Worm (Caenorhabditis elegans) whole organism, early embryonic: Measurements from ENCODE around the gene K02E7.7.

ENCODE experiments used
- ama-1 ChIP-seq: fragments of 150-350 bp; optimal IDR thresholded peaks from 2 replicates; lab custom pipeline; 2014
- ceh-13 ChIP-seq: fragments of 200-800 bp; sonication (Bioruptor generic); optimal IDR thresholded peaks from 2 replicates; lab custom pipeline; 2018; ENCODE audit warnings: mild to moderate bottlenecking, missing genetic modification characterization, missing compliant biosample characterization
- ceh-36 ChIP-seq: sonication (generic microtip); optimal IDR thresholded peaks from 2 replicates; lab custom pipeline; 2016; ENCODE audit warnings: missing genetic modification characterization, inconsistent platforms, missing compliant biosample characterization
- ets-7 ChIP-seq: sonication (generic microtip); optimal IDR thresholded peaks from 2 replicates; lab custom pipeline; 2016; ENCODE audit warnings: missing genotype, missing genetic modification characterization, missing compliant biosample characterization
- flt-1 ChIP-seq: fragments of 200-800 bp; sonication (Bioruptor generic); IDR thresholded peaks from 2 replicates; pipeline ENCODE4 v1.3.6; 2022; ENCODE audit warnings: missing genetic modification characterization, missing compliant biosample characterization
- hmbx-1 ChIP-seq: sonication (generic microtip); optimal IDR thresholded peaks from 2 replicates; lab custom pipeline; 2016; ENCODE audit warnings: mild to moderate bottlenecking, missing genetic modification characterization, missing compliant biosample characterization
- hmg-4 ChIP-seq: fragments of 200-800 bp; sonication (Bioruptor generic); optimal IDR thresholded peaks from 2 replicates; lab custom pipeline; 2018; ENCODE audit warnings: mild to moderate bottlenecking, missing genetic modification characterization, missing compliant biosample characterization
- hnd-1 ChIP-seq: sonication (generic microtip); optimal IDR thresholded peaks from 2 replicates; lab custom pipeline; 2016; ENCODE audit warnings: missing genetic modification characterization, missing compliant biosample characterization
- pes-1 ChIP-seq: fragments of 200-800 bp; sonication (Bioruptor generic); IDR thresholded peaks from 2 replicates; pipeline ENCODE4 v1.3.6; 2022; ENCODE audit warnings: missing genetic modification reagents, missing genetic modification characterization, missing compliant biosample characterization
- scrt-1 ChIP-seq: fragments of 200-800 bp; sonication (Bioruptor generic); IDR thresholded peaks from 2 replicates; pipeline ENCODE4 v1.3.6; 2022; ENCODE audit warnings: missing genetic modification characterization, missing compliant biosample characterization
- sea-1 ChIP-seq: fragments of 200-800 bp; sonication (Bioruptor generic); conservative IDR thresholded peaks from 2 replicates; pipeline ENCODE4 v1.3.6; 2022; ENCODE audit warnings: missing genetic modification characterization, missing compliant biosample characterization
- tbx-11 ChIP-seq: fragments of 200-800 bp; sonication (Bioruptor generic); IDR thresholded peaks from 2 replicates; pipeline ENCODE4 v1.3.6; 2022; ENCODE audit warnings: missing genetic modification characterization, missing compliant biosample characterization
- tbx-37 ChIP-seq: fragments of 200-800 bp; sonication (Bioruptor generic); conservative IDR thresholded peaks from 2 replicates; pipeline ENCODE4 v1.3.6; 2022; ENCODE audit warnings: missing genetic modification reagents, missing genetic modification characterization, missing compliant biosample characterization
- tra-4 ChIP-seq: sonication (generic microtip); optimal IDR thresholded peaks from 2 replicates; lab custom pipeline; 2017; ENCODE audit warnings: missing genetic modification characterization, missing compliant biosample characterization

DNA sequence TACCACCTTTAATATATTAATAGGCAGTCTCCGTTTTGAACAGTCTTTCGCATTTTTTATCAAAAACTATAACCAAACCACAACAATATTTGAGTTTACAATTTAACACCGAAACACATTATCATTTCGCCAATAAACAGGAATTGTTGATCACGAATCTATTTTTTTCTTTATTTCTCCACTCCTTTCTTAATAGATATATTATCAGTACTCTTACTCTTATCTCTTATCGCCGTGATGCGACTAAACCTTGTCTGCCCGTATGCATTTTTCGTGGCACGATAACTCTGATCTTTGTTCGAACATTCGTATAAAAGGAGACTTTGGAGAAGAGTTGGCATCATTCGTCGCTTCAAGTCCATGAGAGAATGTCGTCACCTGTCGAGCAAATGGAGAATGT, 2.0 kb downstream of the K02E7.7 start:
- TF ChIP-seq tra-4 (tag; lab: Kevin White, UChicago) (no peak), hnd-1 (tag; lab: Kevin White, UChicago) (no peak), ama-1 (lab: Kevin White, UChicago) (no peak), scrt-1 (GFP tag; lab: Robert Waterston, UW) (no peak), hmg-4 (GFP tag; lab: Kevin White, UChicago) (no peak), flt-1 (GFP tag; lab: Robert Waterston, UW) (no peak), hmbx-1 (tag; lab: Kevin White, UChicago) (no peak), sea-1 (GFP tag; lab: Robert Waterston, UW) (no peak), ceh-13 (GFP tag; lab: Kevin White, UChicago) (no peak), tbx-37 (GFP tag; lab: Robert Waterston, UW) (no peak), ceh-36 (tag; lab: Kevin White, UChicago) (no peak), tbx-11 (GFP tag; lab: Robert Waterston, UW) (no peak), pes-1 (no peak), ets-7 (tag; lab: Kevin White, UChicago) (no peak)
